Worm (Caenorhabditis elegans) whole organism, midembryonic: ENCODE data around the gene ZC239.22.

ENCODE experiments used
- T22C8.4 ChIP-seq: fragments of 200-800 bp; sonication (Bioruptor generic); IDR thresholded peaks from 2 replicates; pipeline ENCODE4 v1.3.6; 2022; ENCODE audit warnings: missing genetic modification characterization, missing compliant biosample characterization
- flt-1 ChIP-seq: fragments of 200-800 bp; sonication (Bioruptor generic); IDR thresholded peaks from 2 replicates; pipeline ENCODE4 v1.3.6; 2022; ENCODE audit warnings: missing genetic modification characterization, missing compliant biosample characterization
- klf-2 ChIP-seq: fragments of 200-800 bp; sonication (Bioruptor generic); conservative IDR thresholded peaks from 2 replicates; pipeline ENCODE4 v1.3.6; 2022; ENCODE audit warnings: missing genetic modification reagents, missing genetic modification characterization, missing compliant biosample characterization
- med-1 ChIP-seq: sonication (generic microtip); optimal IDR thresholded peaks from 2 replicates; lab custom pipeline; 2017; ENCODE audit warnings: missing genetic modification characterization, mild to moderate bottlenecking, missing compliant biosample characterization, antibody characterized with exemption, missing genetic modification reagents; ENCODE audit not compliant: insufficient read depth
- tab-1 ChIP-seq: fragments of 200-800 bp; sonication (Bioruptor generic); IDR thresholded peaks from 2 replicates; pipeline ENCODE4 v1.3.6; 2022; ENCODE audit warnings: missing genetic modification characterization, missing compliant biosample characterization
- ztf-23 ChIP-seq: fragments of 200-800 bp; sonication (Bioruptor generic); IDR thresholded peaks from 2 replicates; pipeline ENCODE4 v1.3.6; 2022; ENCODE audit warnings: missing genetic modification reagents, missing genetic modification characterization, missing compliant biosample characterization
- ztf-29 ChIP-seq: fragments of 200-800 bp; sonication (Bioruptor generic); IDR thresholded peaks from 2 replicates; pipeline ENCODE4 v1.3.6; 2022; ENCODE audit warnings: missing genetic modification reagents, missing genetic modification characterization, missing compliant biosample characterization

ce11 chrII:3234725-3235124, 14.1 kb upstream of the ZC239.22 start, which contains the start of gene C17F4.8:
- TF ChIP-seq med-1 (no peak), klf-2 (no peak), tab-1 (no peak), flt-1 (GFP tag; lab: Robert Waterston, UW) (no peak), ztf-23 (no peak), T22C8.4 (GFP tag; lab: Robert Waterston, UW) (no peak), ztf-29 (no peak)
